Fruit fly (Drosophila melanogaster): ENCODE results near the gene CG31528.

Gene CG31528

DNA sequence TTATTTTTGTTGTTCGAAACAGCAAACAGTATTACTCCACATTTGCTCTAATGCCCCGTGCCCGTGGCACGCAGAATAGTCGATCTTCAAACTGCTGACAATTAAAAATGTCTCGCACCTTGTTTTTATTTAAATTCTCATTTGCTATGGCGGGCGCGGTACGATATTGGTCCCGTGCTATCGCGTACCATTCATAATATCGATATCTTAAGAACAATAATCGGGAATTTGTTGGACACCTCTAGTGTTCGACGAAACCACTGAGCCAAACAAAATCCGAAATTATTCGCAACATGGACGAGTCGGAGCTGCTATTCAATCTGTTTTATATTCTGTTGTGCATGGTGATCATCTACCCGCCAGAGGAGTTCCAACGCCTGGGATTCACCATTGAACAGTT, 26.1 kb upstream of the CG31528 start, which contains the start of gene CG14646 (continued):
- peak; percentile 30 for TF ChIP-seq CG15514 (GFP tag; optimal IDR thresholded peaks at IDR 0.05)
- peak; percentile 96 for TF ChIP-seq E2f2 (GFP tag; IDR thresholded peaks at IDR 0.05)
- TF ChIP-seq Bgb (GFP tag; IDR thresholded peaks at IDR 0.05; ENCODE audit: partially characterized antibody) = peak; percentile 89
- peak; percentile 20 for TF ChIP-seq CG10267 (tag; optimal IDR thresholded peaks at IDR 0.05)
- no peak for TF ChIP-seq CG3407 (GFP tag; optimal IDR thresholded peaks at IDR 0.05)
- no peak for TF ChIP-seq Lpt (GFP tag; optimal IDR thresholded peaks at IDR 0.05)
- TF ChIP-seq eve (GFP tag; optimal IDR thresholded peaks at IDR 0.05) = no peak
- TF ChIP-seq Ets97D (GFP tag; optimal IDR thresholded peaks at IDR 0.05) = peak; percentile 24
- TF ChIP-seq Doc3 (GFP tag; IDR thresholded peaks at IDR 0.05; ENCODE audit: partially characterized antibody) = peak; percentile 87
- peak; percentile 24 for TF ChIP-seq Ets65A (GFP tag)
- peak; percentile 69 for TF ChIP-seq pzg (GFP tag; optimal IDR thresholded peaks at IDR 0.05)
- TF ChIP-seq Dll (GFP tag; IDR thresholded peaks at IDR 0.05; ENCODE audit: partially characterized antibody) = peak; percentile 86
- TF ChIP-seq CG10274 (GFP tag; optimal IDR thresholded peaks at IDR 0.05) = no peak
- no peak for TF ChIP-seq org-1 (GFP tag; optimal IDR thresholded peaks at IDR 0.05)

DNA sequence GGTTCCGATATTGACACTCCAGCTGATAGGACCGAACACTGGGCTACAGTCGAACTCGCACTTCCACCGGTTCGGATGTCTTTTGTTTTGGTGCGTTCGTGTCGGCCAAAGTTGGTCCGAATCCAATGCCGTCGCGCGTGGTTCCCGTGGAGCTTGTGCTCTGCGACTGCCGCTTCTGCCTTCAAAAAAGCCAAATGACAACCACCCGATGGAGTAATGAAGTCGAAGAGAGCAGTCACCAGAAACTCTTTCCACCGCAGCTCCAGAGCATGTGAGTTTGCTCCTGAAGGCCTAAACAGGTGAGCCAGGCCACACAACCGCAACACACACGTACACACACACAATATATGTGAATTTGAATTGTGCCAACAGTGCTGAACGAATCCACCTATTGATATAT, 22.1 kb upstream of the CG31528 start, which contains the start of gene CG34112:
Gene CG34112 (minus strand): TSS at position 143 of the 400 bp plus-strand sequence.
- TF ChIP-seq CG3163 (GFP tag; optimal IDR thresholded peaks at IDR 0.05) (peak; percentile 17), CG12769 (tag; optimal IDR thresholded peaks at IDR 0.05) (peak; percentile 88), Taf1 (GFP tag; IDR thresholded peaks at IDR 0.05) (no peak), chinmo (GFP tag; IDR thresholded peaks at IDR 0.05; ENCODE audit: partially characterized antibody) (no peak), NFAT (GFP tag; IDR thresholded peaks at IDR 0.05) (peak; percentile 17; the same call in 1 of the 2 replicates), CG30403 (GFP tag; optimal IDR thresholded peaks at IDR 0.05) (no peak), hkb (optimal IDR thresholded peaks at IDR 0.05) (no peak), hkb (GFP tag; IDR thresholded peaks at IDR 0.05) (0 out of 2 replicates have a peak, but pooled peaks have one; percentile 13), CG17359 (tag; optimal IDR thresholded peaks at IDR 0.05) (peak; percentile 1), fru (optimal IDR thresholded peaks at IDR 0.05) (no peak), cg (GFP tag; optimal IDR thresholded peaks at IDR 0.05) (peak; percentile 32), tio (GFP tag; optimal IDR thresholded peaks at IDR 0.05) (no peak), pnt (GFP tag; optimal IDR thresholded peaks at IDR 0.05) (no peak), CG15514 (GFP tag; optimal IDR thresholded peaks at IDR 0.05) (peak; percentile 24), CG8290 (GFP tag; optimal IDR thresholded peaks at IDR 0.05) (no peak), CG8290 (tag; optimal IDR thresholded peaks at IDR 0.05) (peak in 1 of 2 experiments; percentile 33), Trl (optimal IDR thresholded peaks at IDR 0.05) (peak in 1 of 2 experiments; percentile 6), Trl (GFP tag; optimal IDR thresholded peaks at IDR 0.05) (no peak), amos (GFP tag; IDR thresholded peaks at IDR 0.05; ENCODE audit: partially characterized antibody) (no peak), CG5180 (GFP tag; optimal IDR thresholded peaks at IDR 0.05) (peak; percentile 83), Bgb (GFP tag; IDR thresholded peaks at IDR 0.05; ENCODE audit: partially characterized antibody) (no peak), vvl (GFP tag; IDR thresholded peaks at IDR 0.05) (0 out of 2 replicates have a peak, but pooled peaks have one; percentile 28), Med (GFP tag) (peak; percentile 57), hth (optimal IDR thresholded peaks at IDR 0.05) (no peak), CG2116 (GFP tag; optimal IDR thresholded peaks at IDR 0.05) (no peak), Deaf1 (tag; optimal IDR thresholded peaks at IDR 0.05) (peak; percentile 78), Gug (GFP tag; IDR thresholded peaks at IDR 0.05) (no peak), ci (GFP tag; IDR thresholded peaks at IDR 0.05) (0 out of 3 replicates have a peak, but pooled peaks have one; percentile 34), CG4854 (GFP tag; optimal IDR thresholded peaks at IDR 0.05) (no peak)
